Fruit fly (Drosophila melanogaster) whole organism, pupa: ENCODE measurements around the gene inaF-B.
A peak's percentile ranks its signal among the peaks of the same experiment; 100 is the strongest.

ENCODE experiments used
- CG10348 ChIP-seq: fragments of 200-800 bp; sonication (Bioruptor generic); IDR thresholded peaks from 2 replicates; pipeline ENCODE4 v1.3.6; 2022; ENCODE audit warnings: missing biosample characterization, missing genetic modification characterization
- CG32121 ChIP-seq: fragments of 200-800 bp; sonication (Bioruptor generic); IDR thresholded peaks from 2 replicates; pipeline ENCODE4 v1.3.6; 2022; ENCODE audit warnings: missing biosample characterization, missing genetic modification characterization
- CG34367 ChIP-seq: fragments of 200-800 bp; sonication (Bioruptor generic); optimal IDR thresholded peaks from 2 replicates; lab custom pipeline; 2018; ENCODE audit warnings: missing biosample characterization, mild to moderate bottlenecking, missing genetic modification characterization
- CG4496 ChIP-seq: fragments of 200-800 bp; sonication (Bioruptor generic); IDR thresholded peaks from 3 replicates; pipeline ENCODE4 v1.3.6; 2022; ENCODE audit warnings: missing biosample characterization, missing genetic modification characterization
- CG9948 ChIP-seq: fragments of 200-800 bp; sonication (Bioruptor generic); optimal IDR thresholded peaks from 2 replicates; lab custom pipeline; 2018; ENCODE audit warnings: missing biosample characterization, mild to moderate bottlenecking, missing genetic modification characterization, moderate library complexity
- EcR ChIP-seq: fragments of 200-800 bp; sonication (Bioruptor generic); optimal IDR thresholded peaks from 3 replicates; lab custom pipeline; 2019; ENCODE audit warnings: missing biosample characterization, missing genetic modification characterization, mild to moderate bottlenecking, moderate library complexity, missing genetic modification reagents
- Ets98B ChIP-seq: fragments of 200-800 bp; sonication (Bioruptor generic); IDR thresholded peaks from 2 replicates; pipeline ENCODE4 v1.3.6; 2022; ENCODE audit warnings: missing biosample characterization, missing genetic modification characterization

- TF ChIP-seq EcR (GFP tag; lab: Kevin White, UChicago) = no peak
- 0 out of 3 replicates have a peak, but pooled peaks have one; percentile 17 for TF ChIP-seq CG4496 (GFP tag; lab: Robert Waterston, UW)
- TF ChIP-seq CG32121 (GFP tag; lab: Robert Waterston, UW) = no peak
- TF ChIP-seq CG34367 (tag; lab: Kevin White, UChicago) = no peak
- TF ChIP-seq Ets98B (GFP tag; lab: Robert Waterston, UW) = no peak
- no peak for TF ChIP-seq CG9948 (tag; lab: Kevin White, UChicago)
- no peak for TF ChIP-seq CG10348
Observed at dm6 chrX:11729993-11730392, 2.6 kb downstream of the inaF-B start.
